Fruit fly (Drosophila melanogaster) whole organism, prepupa: ENCODE measurements around the gene cd.

Experiments used
- CG10631 ChIP-seq: fragments of 200-800 bp; sonication (Bioruptor generic); optimal IDR thresholded peaks from 2 replicates; lab custom pipeline; 2016; ENCODE audit warnings: missing biosample characterization, missing genetic modification characterization
- CG11294 ChIP-seq: fragments of 200-800 bp; sonication (Bioruptor generic); IDR thresholded peaks from 2 replicates; pipeline ENCODE4 v1.3.6; 2022; ENCODE audit warnings: missing biosample characterization, missing genetic modification characterization
- CG11762 ChIP-seq: fragments of 200-800 bp; sonication (Bioruptor generic); optimal IDR thresholded peaks from 3 replicates; lab custom pipeline; 2016; ENCODE audit warnings: missing biosample characterization, missing genetic modification characterization; ENCODE audit not compliant: insufficient read depth
- CG11902 ChIP-seq: fragments of 200-800 bp; sonication (Bioruptor generic); optimal IDR thresholded peaks from 3 replicates; lab custom pipeline; 2016; ENCODE audit warnings: missing biosample characterization, missing genetic modification characterization
- CG15336 ChIP-seq: fragments of 200-800 bp; sonication (Bioruptor generic); IDR thresholded peaks from 2 replicates; pipeline ENCODE4 v1.3.6; 2022; ENCODE audit warnings: missing biosample characterization, missing genetic modification characterization
- CG1621 ChIP-seq: fragments of 200-800 bp; sonication (Bioruptor generic); optimal IDR thresholded peaks from 3 replicates; lab custom pipeline; 2018; ENCODE audit warnings: missing biosample characterization, mild to moderate bottlenecking, missing genetic modification characterization
- CG16779 ChIP-seq: fragments of 200-800 bp; sonication (Bioruptor generic); optimal IDR thresholded peaks from 3 replicates; lab custom pipeline; 2017; ENCODE audit warnings: missing biosample characterization, mild to moderate bottlenecking, missing genetic modification characterization
- CG3032 ChIP-seq: fragments of 200-800 bp; optimal IDR thresholded peaks from 2 replicates; lab custom pipeline; 2019; ENCODE audit warnings: missing biosample characterization, mild to moderate bottlenecking, missing genetic modification characterization, moderate library complexity
- CG31627 ChIP-seq: fragments of 200-800 bp; sonication (Bioruptor generic); optimal IDR thresholded peaks from 3 replicates; lab custom pipeline; 2016; ENCODE audit warnings: missing biosample characterization, missing genetic modification characterization
- CG32006 ChIP-seq: fragments of 200-800 bp; sonication (Bioruptor generic); optimal IDR thresholded peaks from 3 replicates; lab custom pipeline; 2017; ENCODE audit warnings: missing biosample characterization, mild to moderate bottlenecking, missing genetic modification characterization
- CG34406 ChIP-seq: fragments of 200-800 bp; sonication (Bioruptor generic); optimal IDR thresholded peaks from 3 replicates; lab custom pipeline; 2016; ENCODE audit warnings: missing biosample characterization, missing genetic modification characterization
- CG3919 ChIP-seq: fragments of 200-800 bp; sonication (Bioruptor generic); optimal IDR thresholded peaks from 3 replicates; lab custom pipeline; 2016; ENCODE audit warnings: missing biosample characterization, missing genetic modification characterization
- CG4318 ChIP-seq: fragments of 200-800 bp; sonication (Bioruptor generic); optimal IDR thresholded peaks from 3 replicates; lab custom pipeline; 2017; ENCODE audit warnings: missing biosample characterization, mild to moderate bottlenecking, missing genetic modification characterization
- CG6163 ChIP-seq: fragments of 200-800 bp; sonication (Bioruptor generic); IDR thresholded peaks from 3 replicates; pipeline ENCODE4 v1.3.6; 2022; ENCODE audit warnings: missing biosample characterization, missing genetic modification characterization
- CG6276 ChIP-seq: fragments of 200-800 bp; sonication (Bioruptor generic); optimal IDR thresholded peaks from 2 replicates; lab custom pipeline; 2017; ENCODE audit warnings: missing biosample characterization, mild to moderate bottlenecking, missing genetic modification characterization
- CG6792 ChIP-seq: fragments of 200-800 bp; sonication (Bioruptor generic); optimal IDR thresholded peaks from 3 replicates; lab custom pipeline; 2016; ENCODE audit warnings: missing biosample characterization, missing genetic modification characterization
- CG6808 ChIP-seq: fragments of 200-800 bp; sonication (Bioruptor generic); optimal IDR thresholded peaks from 3 replicates; lab custom pipeline; 2017; ENCODE audit warnings: missing biosample characterization, missing genetic modification characterization, mild to moderate bottlenecking, moderate library complexity, missing genetic modification reagents
- CG7368 ChIP-seq: fragments of 200-800 bp; sonication (Bioruptor generic); optimal IDR thresholded peaks from 3 replicates; lab custom pipeline; 2016; ENCODE audit warnings: missing biosample characterization, missing genetic modification characterization
- CG8119 ChIP-seq: fragments of 200-800 bp; sonication (Bioruptor generic); IDR thresholded peaks from 3 replicates; pipeline ENCODE4 v1.3.6; 2022; ENCODE audit warnings: missing biosample characterization, missing genetic modification characterization
- CG8632 ChIP-seq: fragments of 200-800 bp; sonication (Bioruptor generic); optimal IDR thresholded peaks from 3 replicates; lab custom pipeline; 2016; ENCODE audit warnings: missing biosample characterization, missing genetic modification characterization
- CG9139 ChIP-seq: fragments of 200-800 bp; sonication (Bioruptor generic); optimal IDR thresholded peaks from 3 replicates; lab custom pipeline; 2017; ENCODE audit warnings: missing biosample characterization, mild to moderate bottlenecking, missing genetic modification characterization
- Eip75B ChIP-seq: fragments of 200-800 bp; sonication (Bioruptor generic); optimal IDR thresholded peaks from 3 replicates; lab custom pipeline; 2016; ENCODE audit warnings: missing biosample characterization, missing genetic modification characterization
- Eip78C ChIP-seq: fragments of 200-800 bp; sonication (Bioruptor generic); peaks from one replicate; lab custom pipeline; 2016; ENCODE audit warnings: missing biosample characterization, missing genetic modification characterization
- Ets96B ChIP-seq: fragments of 200-800 bp; optimal IDR thresholded peaks from 2 replicates; lab custom pipeline; 2019; ENCODE audit warnings: missing biosample characterization, mild to moderate bottlenecking, missing genetic modification characterization, moderate library complexity
- Gug ChIP-seq: fragments of 200-800 bp; sonication (Bioruptor generic); IDR thresholded peaks from 2 replicates; pipeline ENCODE4 v1.3.6; 2022; ENCODE audit warnings: missing biosample characterization, missing genetic modification characterization
- Hr38 ChIP-seq: sonication (Bioruptor generic); optimal IDR thresholded peaks from 2 replicates; lab custom pipeline; 2016; ENCODE audit warnings: missing biosample characterization, missing genetic modification characterization
- Hr39 ChIP-seq: fragments of 200-800 bp; sonication (Bioruptor generic); optimal IDR thresholded peaks from 2 replicates; lab custom pipeline; 2016; ENCODE audit warnings: missing biosample characterization, missing genetic modification characterization
- Hr4 ChIP-seq: fragments of 200-800 bp; sonication (Bioruptor generic); optimal IDR thresholded peaks from 3 replicates; lab custom pipeline; 2016; ENCODE audit warnings: missing biosample characterization, missing genetic modification characterization
- Lpt ChIP-seq: fragments of 200-800 bp; sonication (Bioruptor generic); optimal IDR thresholded peaks from 3 replicates; lab custom pipeline; 2016; ENCODE audit warnings: missing biosample characterization, missing genetic modification characterization
- Met ChIP-seq: fragments of 200-800 bp; sonication (Bioruptor generic); optimal IDR thresholded peaks from 3 replicates; lab custom pipeline; 2016; ENCODE audit warnings: missing biosample characterization, missing genetic modification characterization
- OdsH ChIP-seq: fragments of 200-800 bp; sonication (Bioruptor generic); optimal IDR thresholded peaks from 3 replicates; lab custom pipeline; 2016; ENCODE audit warnings: missing biosample characterization, missing genetic modification characterization
- Smox ChIP-seq: fragments of 200-800 bp; sonication (Bioruptor generic); optimal IDR thresholded peaks from 3 replicates; lab custom pipeline; 2016; ENCODE audit warnings: missing biosample characterization, missing genetic modification characterization
- Sox102F ChIP-seq: fragments of 200-800 bp; sonication (Bioruptor generic); optimal IDR thresholded peaks from 2 replicates; lab custom pipeline; 2016; ENCODE audit warnings: missing biosample characterization, mild to moderate bottlenecking, missing genetic modification characterization
- Sox14 ChIP-seq: fragments of 200-800 bp; sonication (Bioruptor generic); optimal IDR thresholded peaks from 3 replicates; lab custom pipeline; 2016; ENCODE audit warnings: missing biosample characterization, missing genetic modification characterization
- Sox15 ChIP-seq: fragments of 200-800 bp; sonication (Bioruptor generic); optimal IDR thresholded peaks from 3 replicates; lab custom pipeline; 2016; ENCODE audit warnings: missing biosample characterization, missing genetic modification characterization
- achi ChIP-seq: fragments of 200-800 bp; sonication (Bioruptor generic); optimal IDR thresholded peaks from 3 replicates; lab custom pipeline; 2016; ENCODE audit warnings: missing biosample characterization, missing genetic modification characterization
- acj6 ChIP-seq: fragments of 200-800 bp; sonication (Bioruptor generic); optimal IDR thresholded peaks from 3 replicates; lab custom pipeline; 2016; ENCODE audit warnings: missing biosample characterization, missing genetic modification characterization
- cyc ChIP-seq: fragments of 200-800 bp; sonication (Bioruptor generic); optimal IDR thresholded peaks from 3 replicates; lab custom pipeline; 2016; ENCODE audit warnings: missing biosample characterization, missing genetic modification characterization
- dac ChIP-seq: fragments of 200-800 bp; sonication (Bioruptor generic); optimal IDR thresholded peaks from 2 replicates; lab custom pipeline; 2017; ENCODE audit warnings: missing biosample characterization, mild to moderate bottlenecking, missing genetic modification characterization
- eg ChIP-seq: fragments of 200-800 bp; sonication (Bioruptor generic); IDR thresholded peaks from 3 replicates; pipeline ENCODE4 v1.3.6; 2022; ENCODE audit warnings: missing biosample characterization, missing genetic modification characterization
- fd59A ChIP-seq: fragments of 200-800 bp; sonication (Bioruptor generic); optimal IDR thresholded peaks from 2 replicates; lab custom pipeline; 2017; ENCODE audit warnings: missing biosample characterization, mild to moderate bottlenecking, missing genetic modification characterization, missing genetic modification reagents
- lz ChIP-seq: fragments of 200-800 bp; sonication (Bioruptor generic); optimal IDR thresholded peaks from 3 replicates; lab custom pipeline; 2016; ENCODE audit warnings: missing biosample characterization, missing genetic modification characterization
- net ChIP-seq: fragments of 200-800 bp; sonication (Bioruptor generic); optimal IDR thresholded peaks from 3 replicates; lab custom pipeline; 2016; ENCODE audit warnings: missing biosample characterization, missing genetic modification characterization
- pdm3 ChIP-seq: fragments of 200-800 bp; sonication (Bioruptor generic); optimal IDR thresholded peaks from 3 replicates; lab custom pipeline; 2016; ENCODE audit warnings: missing biosample characterization, missing genetic modification characterization
- salr ChIP-seq, 2 experiments: fragments of 200-800 bp; sonication (Bioruptor generic); optimal IDR thresholded peaks; 3 replicates each; lab custom pipeline; 2016 to 2018; ENCODE audit warnings: missing biosample characterization in 2 of 2, missing genetic modification characterization in 2 of 2, mild to moderate bottlenecking in 1 of 2
- spab ChIP-seq: fragments of 200-800 bp; sonication (Bioruptor generic); optimal IDR thresholded peaks from 2 replicates; lab custom pipeline; 2017; ENCODE audit warnings: missing biosample characterization, mild to moderate bottlenecking, missing genetic modification characterization, missing genetic modification reagents
- ss ChIP-seq, 2 experiments: fragments of 200-800 bp; sonication (Bioruptor generic); optimal IDR thresholded peaks; 2 replicates in 1 of 2; 3 replicates in 1 of 2; lab custom pipeline; 2017 to 2018; ENCODE audit warnings: mild to moderate bottlenecking in 2 of 2, missing biosample characterization in 2 of 2, missing genetic modification characterization in 2 of 2, moderate library complexity in 1 of 2
- svp ChIP-seq: fragments of 200-800 bp; sonication (Bioruptor generic); peaks from one replicate; lab custom pipeline; 2016; ENCODE audit warnings: missing biosample characterization, missing genetic modification characterization
- topi ChIP-seq: fragments of 200-800 bp; sonication (Bioruptor generic); optimal IDR thresholded peaks from 3 replicates; lab custom pipeline; 2016; ENCODE audit warnings: missing biosample characterization, missing genetic modification characterization

Gene cd

dm6 chr3R:22663115-22663514, 31.6 kb upstream of the cd start (continued):
- TF ChIP-seq Smox (GFP tag; lab: Kevin White, UChicago) (peak; percentile 22), pdm3 (GFP tag; lab: Kevin White, UChicago) (peak; percentile 68)
- TF ChIP-seq, all 60 proteins: peak for 30

DNA sequence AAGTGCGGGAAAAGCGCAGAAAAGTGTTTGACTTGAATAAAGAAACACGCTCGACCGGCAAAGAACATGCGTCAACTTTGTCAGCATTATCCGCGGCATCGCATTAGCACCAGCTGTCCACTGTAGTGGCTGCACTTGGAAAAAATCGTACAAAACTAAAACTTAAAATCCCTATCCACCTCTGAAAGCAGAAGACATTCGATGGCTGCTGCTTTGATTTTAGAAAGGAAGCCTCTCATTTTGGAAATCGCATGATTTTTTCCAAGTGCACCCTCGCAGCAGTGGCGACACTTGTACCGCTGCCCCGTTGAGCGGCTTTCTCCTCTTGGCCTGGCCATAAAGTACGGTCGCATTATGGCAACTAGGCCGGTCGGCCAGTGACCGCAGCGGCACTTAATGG, 30.5 kb upstream of the cd start:
- TF ChIP-seq CG10631 (GFP tag; lab: Kevin White, UChicago) (peak; percentile 56), OdsH (GFP tag; lab: Kevin White, UChicago) (peak; percentile 75), ss (GFP tag; optimal IDR thresholded peaks at IDR 0.05; lab: Kevin White, UChicago) (no peak), Sox14 (GFP tag; lab: Kevin White, UChicago) (peak; percentile 59), lz (GFP tag; lab: Kevin White, UChicago) (peak; percentile 10), Hr38 (GFP tag; lab: Kevin White, UChicago) (no peak), CG11902 (GFP tag; lab: Kevin White, UChicago) (no peak), Sox15 (no peak), Met (GFP tag; lab: Kevin White, UChicago) (no peak), CG11762 (GFP tag; lab: Kevin White, UChicago) (peak; percentile 5), CG32006 (GFP tag; lab: Kevin White, UChicago) (peak; percentile 94), CG31627 (peak; percentile 30), svp (GFP tag; lab: Kevin White, UChicago) (no peak), CG11294 (GFP tag; lab: Robert Waterston, UW) (peak; percentile 65), Hr4 (peak; percentile 92), eg (GFP tag; lab: Robert Waterston, UW) (peak; percentile 83), Eip75B (GFP tag; lab: Kevin White, UChicago) (peak; percentile 20), spab (GFP tag; lab: Kevin White, UChicago) (no peak), acj6 (peak; percentile 66), CG3032 (tag; lab: Kevin White, UChicago) (no peak), Ets96B (tag; lab: Kevin White, UChicago) (no peak), CG4318 (GFP tag; lab: Kevin White, UChicago) (peak; percentile 86), CG7368 (GFP tag; lab: Kevin White, UChicago) (peak; percentile 48), CG9139 (GFP tag; lab: Kevin White, UChicago) (no peak), fd59A (GFP tag; lab: Kevin White, UChicago) (peak; percentile 12), CG15336 (GFP tag; lab: Robert Waterston, UW) (peak; percentile 90), CG8632 (GFP tag; lab: Kevin White, UChicago) (peak; percentile 26), Hr39 (peak; percentile 13), CG6792 (GFP tag; lab: Kevin White, UChicago) (peak; percentile 49), CG1621 (no peak), achi (GFP tag; lab: Kevin White, UChicago) (peak; percentile 70), CG6163 (GFP tag; lab: Robert Waterston, UW) (peak; percentile 84), cyc (GFP tag; lab: Kevin White, UChicago) (no peak), CG6808 (no peak), CG6276 (GFP tag; lab: Kevin White, UChicago) (peak; percentile 71), salr (GFP tag; optimal IDR thresholded peaks at IDR 0.05; lab: Kevin White, UChicago) (peak in 1 of 2 experiments; percentile 69), CG16779 (tag; lab: Kevin White, UChicago) (no peak), pdm3 (GFP tag; lab: Kevin White, UChicago) (peak; percentile 77), dac (GFP tag; lab: Kevin White, UChicago) (peak; percentile 87), CG3919 (GFP tag; lab: Kevin White, UChicago) (peak; percentile 67), net (GFP tag; lab: Kevin White, UChicago) (peak; percentile 75), Gug (GFP tag; lab: Robert Waterston, UW) (peak; percentile 76), CG34406 (GFP tag; lab: Kevin White, UChicago) (peak; percentile 38), topi (peak; percentile 1), Sox102F (GFP tag; lab: Kevin White, UChicago) (no peak), Eip78C (GFP tag; lab: Kevin White, UChicago) (peak; percentile 87), CG8119 (GFP tag; lab: Robert Waterston, UW) (peak; percentile 92), Lpt (peak; percentile 61)
